Worm (Caenorhabditis elegans): Measurements from ENCODE around the gene F42F12.3.

- TF ChIP-seq lin-13 (GFP tag; optimal IDR thresholded peaks at IDR 0.05) (no peak), egl-27 (tag; optimal IDR thresholded peaks at IDR 0.05) (no peak), sma-9 (GFP tag; optimal IDR thresholded peaks at IDR 0.05) (no peak), sma-9 (tag; optimal IDR thresholded peaks at IDR 0.05) (no peak), lin-39 (tag; optimal IDR thresholded peaks at IDR 0.05) (no peak), C34F6.9 (tag; optimal IDR thresholded peaks at IDR 0.05) (no peak), elt-3 (tag; optimal IDR thresholded peaks at IDR 0.05) (no peak), ceh-82 (tag; optimal IDR thresholded peaks at IDR 0.05) (no peak), nhr-12 (tag; optimal IDR thresholded peaks at IDR 0.05) (no peak), R02D3.7 (tag; optimal IDR thresholded peaks at IDR 0.05) (no peak), aly-2 (tag; optimal IDR thresholded peaks at IDR 0.05) (no peak), mab-5 (tag; optimal IDR thresholded peaks at IDR 0.05) (no peak), ztf-1 (GFP tag; conservative IDR thresholded peaks at IDR 0.05) (no peak), ztf-11 (tag; optimal IDR thresholded peaks at IDR 0.05) (no peak)
These were observed 14.6 kb upstream of the F42F12.3 start, which contains the start of gene srd-48 for ce11 chrX:12335808-12336207.

Measured in whole organism, L2 larva.